Fruit fly (Drosophila melanogaster): ENCODE results near the gene IFT46.
A peak's percentile ranks its signal among the peaks of the same experiment; 100 is the strongest.

Gene IFT46

DNA sequence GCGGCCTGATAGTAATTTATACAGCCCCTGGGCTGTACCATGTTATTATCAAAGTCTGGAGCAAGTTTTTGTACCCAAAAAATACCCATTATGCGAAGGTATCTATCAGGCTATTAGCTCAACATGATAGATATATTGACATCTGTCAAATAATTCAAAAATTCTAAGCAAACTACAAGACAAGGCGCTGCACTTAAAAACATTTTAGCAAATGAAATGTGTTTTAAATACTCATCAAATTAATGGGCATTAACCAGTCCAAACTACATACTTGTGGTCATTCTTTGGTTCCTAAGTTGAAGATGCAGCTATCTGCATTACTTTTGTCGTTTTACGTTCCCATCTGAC is 37.4 kb upstream of the IFT46 start (continued):
- TF ChIP-seq CG8388 (GFP tag; optimal IDR thresholded peaks at IDR 0.05) (peak; percentile 88), luna (GFP tag; optimal IDR thresholded peaks at IDR 0.05) (no peak), CG3065 (GFP tag; optimal IDR thresholded peaks at IDR 0.05) (peak; percentile 21), CG2199 (GFP tag; IDR thresholded peaks at IDR 0.05) (peak; percentile 78; the same call in 1 of the 3 replicates), Dad (GFP tag; optimal IDR thresholded peaks at IDR 0.05) (peak; percentile 65), CG1602 (GFP tag; optimal IDR thresholded peaks at IDR 0.05) (peak; percentile 53), CG4424 (GFP tag; optimal IDR thresholded peaks at IDR 0.05) (peak; percentile 83), CG14014 (GFP tag; IDR thresholded peaks at IDR 0.05) (0 out of 2 replicates have a peak, but pooled peaks have one; percentile 15), lilli (GFP tag; optimal IDR thresholded peaks at IDR 0.05) (peak; percentile 47), CG6175 (GFP tag; IDR thresholded peaks at IDR 0.05) (peak; percentile 45; the same call in 1 of the 3 replicates), caup (GFP tag; optimal IDR thresholded peaks at IDR 0.05; ENCODE audit: severe bottlenecking) (peak; percentile 24), ATbp (GFP tag; optimal IDR thresholded peaks at IDR 0.05) (peak; percentile 21), gem (tag; optimal IDR thresholded peaks at IDR 0.05) (peak; percentile 66), onecut (GFP tag; IDR thresholded peaks at IDR 0.05) (peak; percentile 34), Ets97D (GFP tag; optimal IDR thresholded peaks at IDR 0.05) (peak; percentile 36), CG8290 (GFP tag; optimal IDR thresholded peaks at IDR 0.05) (peak; percentile 4), CG8290 (tag; optimal IDR thresholded peaks at IDR 0.05) (peak in 1 of 2 experiments; percentile 52), chinmo (GFP tag; IDR thresholded peaks at IDR 0.05; ENCODE audit: partially characterized antibody) (no peak), CG10267 (tag; optimal IDR thresholded peaks at IDR 0.05) (peak; percentile 69), CG2120 (GFP tag; optimal IDR thresholded peaks at IDR 0.05) (peak; percentile 14), ewg (GFP tag; optimal IDR thresholded peaks at IDR 0.05) (peak; percentile 43), CG7357 (GFP tag; IDR thresholded peaks at IDR 0.05) (peak; percentile 36; the same call in 1 of the 3 replicates), crc (GFP tag; optimal IDR thresholded peaks at IDR 0.05) (peak; percentile 30), sens (GFP tag) (peak; percentile 98), Vsx1 (GFP tag; optimal IDR thresholded peaks at IDR 0.05) (no peak), usp (GFP tag; optimal IDR thresholded peaks at IDR 0.05) (no peak), mirr (GFP tag; optimal IDR thresholded peaks at IDR 0.05) (no peak), Sry-δ (GFP tag; optimal IDR thresholded peaks at IDR 0.05) (peak; percentile 47), CG1024 (GFP tag; IDR thresholded peaks at IDR 0.05) (peak; percentile 52; the same call in 1 of the 2 replicates), zf30C (GFP tag; optimal IDR thresholded peaks at IDR 0.05) (no peak), Pdp1 (GFP tag; optimal IDR thresholded peaks at IDR 0.05) (peak; percentile 51 to 75), amos (GFP tag; IDR thresholded peaks at IDR 0.05; ENCODE audit: partially characterized antibody) (no peak), ssp (GFP tag; IDR thresholded peaks at IDR 0.05) (peak; percentile 69), Xbp1 (GFP tag; optimal IDR thresholded peaks at IDR 0.05) (peak; percentile 77), CG3407 (GFP tag; optimal IDR thresholded peaks at IDR 0.05) (peak; percentile 41), crol (GFP tag; IDR thresholded peaks at IDR 0.05) (0 out of 2 replicates have a peak, but pooled peaks have one; percentile 12), dpn (GFP tag; optimal IDR thresholded peaks at IDR 0.05) (peak; percentile 26 to 66), eyg (GFP tag; optimal IDR thresholded peaks at IDR 0.05) (peak; percentile 28), CG6254 (GFP tag; optimal IDR thresholded peaks at IDR 0.05) (peak; percentile 78), corto (GFP tag; optimal IDR thresholded peaks at IDR 0.05) (peak; percentile 91), Atf3 (GFP tag; optimal IDR thresholded peaks at IDR 0.05) (peak; percentile 15), Hr78 (GFP tag; optimal IDR thresholded peaks at IDR 0.05) (peak in 1 of 2 experiments; percentile 53), ara (GFP tag; IDR thresholded peaks at IDR 0.05) (peak; percentile 91), CG1603 (tag; optimal IDR thresholded peaks at IDR 0.05) (peak; percentile 77), CG10147 (GFP tag; optimal IDR thresholded peaks at IDR 0.05) (peak; percentile 56), CG15696 (tag; optimal IDR thresholded peaks at IDR 0.05) (peak; percentile 59), Optix (GFP tag; IDR thresholded peaks at IDR 0.05) (peak; percentile 50; the same call in 2 of the 3 replicates), CG4854 (GFP tag; optimal IDR thresholded peaks at IDR 0.05) (peak; percentile 67), gce (GFP tag; IDR thresholded peaks at IDR 0.05) (peak; percentile 76; the same call in 2 of the 3 replicates), CG1233 (GFP tag; optimal IDR thresholded peaks at IDR 0.05) (peak; percentile 71), CG4820 (GFP tag; optimal IDR thresholded peaks at IDR 0.05) (peak; percentile 85)
